Worm (Caenorhabditis elegans): ENCODE measurements around the gene sas-4.

DNA sequence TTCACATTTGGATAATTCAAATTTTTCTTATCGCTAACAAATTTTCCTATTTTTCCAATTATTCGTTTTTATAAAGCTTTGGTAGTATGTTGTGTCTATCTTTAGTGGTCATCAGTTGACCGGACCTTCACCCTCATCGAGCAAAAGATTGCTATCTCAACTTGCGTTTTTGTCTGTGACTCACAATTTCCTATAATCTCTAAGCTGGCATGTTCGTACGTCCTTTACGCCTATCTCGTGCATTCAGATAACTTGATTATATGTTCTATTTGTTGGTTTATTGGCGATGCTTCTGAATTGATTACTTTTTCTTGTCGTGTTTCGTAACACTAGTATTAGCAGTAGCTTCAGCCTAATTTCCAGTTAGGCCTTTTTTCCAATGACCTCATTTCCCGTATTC is 38.8 kb downstream of the sas-4 start:
- TF ChIP-seq lsy-2 (tag; optimal IDR thresholded peaks at IDR 0.05) (no peak), ztf-11 (tag; optimal IDR thresholded peaks at IDR 0.05) (no peak), sptf-1 (tag; optimal IDR thresholded peaks at IDR 0.05) (no peak), mep-1 (tag; optimal IDR thresholded peaks at IDR 0.05) (no peak), ceh-83 (GFP tag; optimal IDR thresholded peaks at IDR 0.05) (no peak), sem-2 (GFP tag; optimal IDR thresholded peaks at IDR 0.05) (no peak), bed-3 (GFP tag; optimal IDR thresholded peaks at IDR 0.05) (no peak), lin-13 (tag; optimal IDR thresholded peaks at IDR 0.05) (no peak), unc-120 (tag; optimal IDR thresholded peaks at IDR 0.05; ENCODE audit: poor library complexity, severe bottlenecking) (no peak), unc-62 (GFP tag; optimal IDR thresholded peaks at IDR 0.05) (no peak)
